Worm (Caenorhabditis elegans): ENCODE data around the gene F22F4.5.

- no peak for TF ChIP-seq ref-1 (GFP tag; conservative IDR thresholded peaks at IDR 0.05)
- no peak for TF ChIP-seq klf-2 (GFP tag; conservative IDR thresholded peaks at IDR 0.05)
- no peak for TF ChIP-seq tab-1 (GFP tag; IDR thresholded peaks at IDR 0.05)
Measured at ce11 chrX:6002479-6002878, 9.8 kb upstream of the F22F4.5 start.
